Worm (Caenorhabditis elegans) whole organism, L4 larva: ENCODE data around the gene nhr-141.

Experiments used
- R02D3.7 ChIP-seq: fragments of 150-350 bp; sonication (generic microtip); optimal IDR thresholded peaks from 3 replicates; lab custom pipeline; 2014; ENCODE audit warnings: missing biosample characterization, missing genetic modification characterization
- Y48G9A.11 ChIP-seq: fragments of 200-800 bp; sonication (Bioruptor generic); IDR thresholded peaks from 2 replicates; pipeline ENCODE4 v1.3.6; 2022; ENCODE audit warnings: missing genetic modification reagents, missing genetic modification characterization, missing compliant biosample characterization
- Y5F2A.4 ChIP-seq: fragments of 200-800 bp; sonication (Bioruptor generic); optimal IDR thresholded peaks from 2 replicates; lab custom pipeline; 2018; ENCODE audit warnings: mild to moderate bottlenecking, missing genetic modification characterization, missing compliant biosample characterization
- ZK546.5 ChIP-seq, 2 experiments: sonication (generic microtip); optimal IDR thresholded peaks; 2 replicates each; lab custom pipeline; 2017; ENCODE audit warnings: missing biosample characterization in 2 of 2, missing genetic modification characterization in 2 of 2
- ama-1 ChIP-seq: fragments of 150-350 bp; optimal IDR thresholded peaks from 2 replicates; lab custom pipeline; 2014; ENCODE audit warnings: inconsistent platforms, mixed read lengths
- arid-1 ChIP-seq: fragments of 200-800 bp; sonication (Bioruptor generic); conservative IDR thresholded peaks from 2 replicates; pipeline ENCODE4 v1.3.6; 2022; ENCODE audit warnings: missing genetic modification reagents, missing genetic modification characterization, missing compliant biosample characterization
- ceh-20 ChIP-seq: fragments of 200-800 bp; sonication (Bioruptor generic); IDR thresholded peaks from 2 replicates; pipeline ENCODE4 v1.3.6; 2022; ENCODE audit warnings: missing genetic modification reagents, missing genetic modification characterization, missing compliant biosample characterization
- ceh-28 ChIP-seq: fragments of 150-350 bp; optimal IDR thresholded peaks from 2 replicates; lab custom pipeline; 2014; ENCODE audit warnings: missing biosample characterization, missing genetic modification reagents, missing genetic modification characterization
- ceh-32 ChIP-seq: sonication (generic microtip); optimal IDR thresholded peaks from 2 replicates; lab custom pipeline; 2016; ENCODE audit warnings: mild to moderate bottlenecking, missing genetic modification characterization, missing compliant biosample characterization; ENCODE audit not compliant: poor library complexity
- ces-1 ChIP-seq: fragments of 150-350 bp; sonication (generic microtip); optimal IDR thresholded peaks from 4 replicates; lab custom pipeline; 2014; ENCODE audit warnings: missing biosample characterization, missing genetic modification reagents, missing genetic modification characterization
- ctbp-1 ChIP-seq: fragments of 200-800 bp; sonication (Bioruptor generic); IDR thresholded peaks from 2 replicates; pipeline ENCODE4 v1.3.6; 2022; ENCODE audit warnings: missing genetic modification reagents, missing genetic modification characterization, missing compliant biosample characterization
- daf-19 ChIP-seq: fragments of 200-800 bp; sonication (Bioruptor generic); conservative IDR thresholded peaks from 2 replicates; pipeline ENCODE4 v1.3.6; 2022; ENCODE audit warnings: missing genetic modification characterization, missing compliant biosample characterization
- dmd-6 ChIP-seq: fragments of 200-800 bp; sonication (Bioruptor generic); IDR thresholded peaks from 2 replicates; pipeline ENCODE4 v1.3.6; 2022; ENCODE audit warnings: missing genetic modification reagents, missing genetic modification characterization, missing compliant biosample characterization
- dmd-9 ChIP-seq: fragments of 200-800 bp; sonication (Bioruptor generic); IDR thresholded peaks from 2 replicates; pipeline ENCODE4 v1.3.6; 2022; ENCODE audit warnings: missing genetic modification reagents, missing genetic modification characterization, missing compliant biosample characterization
- dpl-1 ChIP-seq: fragments of 150-350 bp; optimal IDR thresholded peaks from 2 replicates; lab custom pipeline; 2014; ENCODE audit warnings: missing biosample characterization, missing genetic modification reagents, missing genetic modification characterization
- duxl-1 ChIP-seq: sonication (generic microtip); optimal IDR thresholded peaks from 2 replicates; lab custom pipeline; 2016; ENCODE audit warnings: mild to moderate bottlenecking, missing genetic modification characterization, moderate library complexity, missing compliant biosample characterization; ENCODE audit not compliant: poor library complexity
- egl-27 ChIP-seq: sonication (generic microtip); optimal IDR thresholded peaks from 3 replicates; lab custom pipeline; 2017; ENCODE audit warnings: missing biosample characterization, missing genetic modification reagents, missing genetic modification characterization
- fkh-10 ChIP-seq: fragments of 150-350 bp; optimal IDR thresholded peaks from 2 replicates; lab custom pipeline; 2014; ENCODE audit warnings: missing biosample characterization, missing genetic modification reagents, missing genetic modification characterization
- fos-1 ChIP-seq: fragments of 150-350 bp; optimal IDR thresholded peaks from 2 replicates; lab custom pipeline; 2014; ENCODE audit warnings: missing biosample characterization, missing genetic modification characterization
- gei-8 ChIP-seq: fragments of 200-800 bp; sonication (Bioruptor generic); optimal IDR thresholded peaks from 2 replicates; lab custom pipeline; 2018; ENCODE audit warnings: mild to moderate bottlenecking, missing genetic modification characterization, missing compliant biosample characterization
- hif-1 ChIP-seq, 2 experiments: sonication (generic microtip); optimal IDR thresholded peaks; 2 replicates each; lab custom pipeline; 2016 to 2017; ENCODE audit warnings: missing compliant biosample characterization in 2 of 2, missing genetic modification characterization in 2 of 2, missing genetic modification reagents in 2 of 2, missing genotype in 2 of 2, mild to moderate bottlenecking in 1 of 2
- hlh-11 ChIP-seq: fragments of 200-800 bp; sonication (Bioruptor generic); optimal IDR thresholded peaks from 2 replicates; lab custom pipeline; 2018; ENCODE audit warnings: mild to moderate bottlenecking, missing genetic modification characterization, missing compliant biosample characterization
- hlh-30 ChIP-seq: sonication (generic microtip); optimal IDR thresholded peaks from 2 replicates; lab custom pipeline; 2017; ENCODE audit warnings: antibody characterized with exemption, mild to moderate bottlenecking, missing genetic modification characterization, missing compliant biosample characterization; ENCODE audit not compliant: insufficient read depth
- hmg-1.1 ChIP-seq: fragments of 200-800 bp; sonication (Bioruptor generic); IDR thresholded peaks from 2 replicates; pipeline ENCODE4 v1.3.6; 2022; ENCODE audit warnings: missing genetic modification reagents, missing genetic modification characterization, missing compliant biosample characterization
- lin-13 ChIP-seq: fragments of 150-350 bp; optimal IDR thresholded peaks from 2 replicates; lab custom pipeline; 2014; ENCODE audit warnings: missing biosample characterization, missing genetic modification reagents, missing genetic modification characterization
- lin-29 ChIP-seq: fragments of 200-800 bp; sonication (Bioruptor generic); IDR thresholded peaks from 2 replicates; pipeline ENCODE4 v1.3.6; 2022; ENCODE audit warnings: missing genetic modification reagents, missing genetic modification characterization, missing compliant biosample characterization
- lin-39 ChIP-seq: fragments of 150-350 bp; optimal IDR thresholded peaks from 2 replicates; lab custom pipeline; 2014; ENCODE audit warnings: missing biosample characterization, missing genetic modification reagents, missing genetic modification characterization
- lsy-2 ChIP-seq, 2 experiments: fragments of 150-350 bp in 1 of 2; sonication (generic microtip) in 1 of 2; optimal IDR thresholded peaks; 2 replicates each; lab custom pipeline; 2014 to 2017; ENCODE audit warnings: missing biosample characterization in 2 of 2, missing genetic modification characterization in 2 of 2
- madf-9 ChIP-seq: fragments of 200-800 bp; sonication (Bioruptor generic); conservative IDR thresholded peaks from 2 replicates; pipeline ENCODE4 v1.3.6; 2022; ENCODE audit warnings: missing genetic modification reagents, missing genetic modification characterization, missing compliant biosample characterization
- mdl-1 ChIP-seq, 2 experiments: fragments of 150-350 bp in 1 of 2; sonication (generic microtip) in 1 of 2; optimal IDR thresholded peaks; 2 replicates each; lab custom pipeline; 2014 to 2017; ENCODE audit warnings: missing biosample characterization in 2 of 2, missing genetic modification characterization in 2 of 2
- mxl-3 ChIP-seq: fragments of 200-800 bp; sonication (Bioruptor generic); optimal IDR thresholded peaks from 2 replicates; lab custom pipeline; 2018; ENCODE audit warnings: mild to moderate bottlenecking, missing genetic modification characterization, missing compliant biosample characterization
- nhr-11 ChIP-seq: fragments of 150-350 bp; optimal IDR thresholded peaks from 2 replicates; lab custom pipeline; 2014; ENCODE audit warnings: missing biosample characterization, missing genetic modification characterization
- nhr-237 ChIP-seq: sonication (generic microtip); optimal IDR thresholded peaks from 2 replicates; lab custom pipeline; 2017; ENCODE audit warnings: missing biosample characterization, missing genetic modification characterization
- nhr-25 ChIP-seq: sonication (generic microtip); optimal IDR thresholded peaks from 2 replicates; lab custom pipeline; 2017; ENCODE audit warnings: missing genetic modification characterization, mild to moderate bottlenecking, missing compliant biosample characterization, antibody characterized with exemption, moderate library complexity, borderline replicate concordance; ENCODE audit not compliant: insufficient read depth
- nhr-28 ChIP-seq: fragments of 150-350 bp; optimal IDR thresholded peaks from 2 replicates; lab custom pipeline; 2014; ENCODE audit warnings: missing biosample characterization, missing genetic modification characterization
- nhr-41 ChIP-seq: fragments of 200-800 bp; sonication (Bioruptor generic); IDR thresholded peaks from 2 replicates; pipeline ENCODE4 v1.3.6; 2022; ENCODE audit warnings: missing genetic modification reagents, missing genetic modification characterization, missing compliant biosample characterization
- nhr-42 ChIP-seq: fragments of 200-800 bp; sonication (Bioruptor generic); IDR thresholded peaks from 2 replicates; pipeline ENCODE4 v1.3.6; 2022; ENCODE audit warnings: missing genetic modification characterization, missing compliant biosample characterization
- nhr-48 ChIP-seq: sonication (generic microtip); optimal IDR thresholded peaks from 2 replicates; lab custom pipeline; 2016; ENCODE audit warnings: mild to moderate bottlenecking, missing genetic modification characterization, missing compliant biosample characterization
- nhr-77 ChIP-seq: fragments of 150-350 bp; optimal IDR thresholded peaks from 2 replicates; lab custom pipeline; 2014; ENCODE audit warnings: missing biosample characterization, missing genetic modification characterization
- pha-4 ChIP-seq, 2 experiments: fragments of 150-350 bp in 1 of 2; fragments of 200-800 bp in 1 of 2; sonication (Bioruptor generic) in 1 of 2; IDR thresholded peaks in 1 of 2; optimal IDR thresholded peaks in 1 of 2; 2 replicates each; pipeline versions ENCODE4 v1.3.6 to Lab custom; 2014 to 2022; ENCODE audit warnings: missing genetic modification characterization in 2 of 2, missing genetic modification reagents in 2 of 2, missing biosample characterization in 1 of 2, missing compliant biosample characterization in 1 of 2
- snpc-4 ChIP-seq: fragments of 150-350 bp; optimal IDR thresholded peaks from 2 replicates; lab custom pipeline; 2014; ENCODE audit warnings: missing biosample characterization, missing genetic modification characterization
- spr-3 ChIP-seq: fragments of 200-800 bp; sonication (Bioruptor generic); optimal IDR thresholded peaks from 2 replicates; lab custom pipeline; 2018; ENCODE audit warnings: mild to moderate bottlenecking, missing genetic modification characterization, missing compliant biosample characterization
- tag-97 ChIP-seq: fragments of 200-800 bp; sonication (Bioruptor generic); IDR thresholded peaks from 2 replicates; pipeline ENCODE4 v1.3.6; 2022; ENCODE audit warnings: missing genetic modification characterization, missing compliant biosample characterization
- tra-1 ChIP-seq: fragments of 200-800 bp; sonication (Bioruptor generic); IDR thresholded peaks from 2 replicates; pipeline ENCODE4 v1.3.6; 2022; ENCODE audit warnings: missing genetic modification reagents, missing genetic modification characterization, missing compliant biosample characterization
- unc-62 ChIP-seq, 3 experiments: fragments of 150-350 bp in 1 of 3; sonication (generic microtip); optimal IDR thresholded peaks in 2 of 3; peaks in 1 of 3; 1 replicate in 1 of 3; 2 replicates in 2 of 3; lab custom pipeline; 2014 to 2017; ENCODE audit warnings: missing biosample characterization in 3 of 3, missing genetic modification characterization in 3 of 3, missing genetic modification reagents in 3 of 3, missing genotype in 1 of 3
- vab-7 ChIP-seq: fragments of 200-800 bp; sonication (Bioruptor generic); IDR thresholded peaks from 2 replicates; pipeline ENCODE4 v1.3.6; 2022; ENCODE audit warnings: missing genetic modification reagents, missing genetic modification characterization, missing compliant biosample characterization
- zag-1 ChIP-seq: fragments of 150-350 bp; optimal IDR thresholded peaks from 2 replicates; lab custom pipeline; 2014; ENCODE audit warnings: missing biosample characterization, missing genetic modification characterization
- zfp-2 ChIP-seq: sonication (generic microtip); optimal IDR thresholded peaks from 2 replicates; lab custom pipeline; 2016; ENCODE audit warnings: mild to moderate bottlenecking, missing genetic modification characterization, missing compliant biosample characterization
- zip-11 ChIP-seq: fragments of 200-800 bp; sonication (Bioruptor generic); IDR thresholded peaks from 2 replicates; pipeline ENCODE4 v1.3.6; 2022; ENCODE audit warnings: missing genetic modification characterization, missing compliant biosample characterization

Gene nhr-141

DNA sequence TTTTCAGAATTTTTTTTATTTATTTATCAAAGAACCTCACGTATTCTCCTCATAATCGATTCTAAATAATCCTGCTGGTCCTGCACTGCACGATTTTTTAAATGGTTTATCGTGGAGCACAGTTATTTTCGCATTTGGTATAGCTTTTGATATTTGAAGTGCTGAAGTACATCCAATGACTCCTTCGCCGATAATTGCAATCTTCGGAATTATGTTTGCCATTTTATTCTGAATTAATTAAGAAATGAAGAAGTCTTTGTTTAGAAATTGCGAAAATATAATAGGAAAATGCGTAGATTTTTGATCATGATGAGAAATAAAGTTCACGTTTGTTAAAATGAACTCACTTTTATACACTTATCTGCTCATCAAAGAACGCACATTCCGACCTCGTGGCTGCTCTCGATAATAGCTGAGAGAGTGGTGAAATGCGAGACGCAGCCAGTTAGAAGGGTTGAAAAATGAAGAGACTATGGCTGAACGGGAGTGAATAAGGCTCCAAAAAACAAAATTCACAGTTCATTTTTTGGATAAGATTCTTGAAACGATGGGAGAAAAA, 9.6 kb upstream of the nhr-141 start (continued):
- TF ChIP-seq unc-62 (GFP tag; optimal IDR thresholded peaks at IDR 0.05 in 1 of 2; lab: Kevin White, UChicago) (peak in 1 of 2 experiments; percentile 78), unc-62 (tag; optimal IDR thresholded peaks at IDR 0.05; lab: Kevin White, UChicago) (no peak), nhr-25 (tag; lab: Kevin White, UChicago) (no peak), lin-29 (no peak), lin-13 (GFP tag; lab: Kevin White, UChicago) (no peak), arid-1 (no peak), zfp-2 (tag; lab: Kevin White, UChicago) (no peak), zip-11 (GFP tag; lab: Robert Waterston, UW) (no peak), lin-39 (no peak), dmd-6 (GFP tag; lab: Robert Waterston, UW) (peak; percentile 78), nhr-48 (tag; lab: Kevin White, UChicago) (peak; percentile 56), dpl-1 (GFP tag; lab: Kevin White, UChicago) (peak; percentile 24), tag-97 (no peak), fkh-10 (GFP tag; lab: Kevin White, UChicago) (no peak), gei-8 (GFP tag; lab: Kevin White, UChicago) (no peak), tra-1 (no peak; the same call in 1 of the 2 replicates), hlh-11 (tag; lab: Kevin White, UChicago) (peak; percentile 79), ctbp-1 (GFP tag; lab: Robert Waterston, UW) (no peak), vab-7 (GFP tag; lab: Robert Waterston, UW) (no peak), R02D3.7 (no peak), fos-1 (no peak), ama-1 (lab: Kevin White, UChicago) (peak; percentile 78), spr-3 (GFP tag; lab: Kevin White, UChicago) (no peak), daf-19 (no peak), dmd-9 (no peak), ceh-28 (tag; lab: Kevin White, UChicago) (no peak), mxl-3 (GFP tag; lab: Kevin White, UChicago) (peak; percentile 63), ZK546.5 (tag; optimal IDR thresholded peaks at IDR 0.05; lab: Kevin White, UChicago) (no peak), mdl-1 (tag; optimal IDR thresholded peaks at IDR 0.05; lab: Kevin White, UChicago) (peak in 1 of 2 experiments; percentile 89), egl-27 (tag; lab: Kevin White, UChicago) (no peak), nhr-11 (tag; lab: Kevin White, UChicago) (peak; percentile 32), Y48G9A.11 (no peak), nhr-42 (GFP tag; lab: Robert Waterston, UW) (no peak), madf-9 (GFP tag; lab: Robert Waterston, UW) (no peak), duxl-1 (tag; lab: Kevin White, UChicago) (peak; percentile 23), hlh-30 (tag; lab: Kevin White, UChicago) (peak; percentile 87), ces-1 (no peak), nhr-41 (GFP tag; lab: Robert Waterston, UW) (no peak), Y5F2A.4 (GFP tag; lab: Kevin White, UChicago) (no peak), hmg-1.1 (GFP tag; lab: Robert Waterston, UW) (no peak; the same call in 1 of the 2 replicates), nhr-237 (tag; lab: Kevin White, UChicago) (no peak), ceh-20 (GFP tag; lab: Robert Waterston, UW) (peak; percentile 50; the same call in 1 of the 2 replicates), pha-4 (GFP tag; IDR thresholded peaks at IDR 0.05; lab: Robert Waterston, UW) (no peak), pha-4 (tag; optimal IDR thresholded peaks at IDR 0.05; lab: Kevin White, UChicago) (peak; percentile 2), hif-1 (tag; optimal IDR thresholded peaks at IDR 0.05; lab: Kevin White, UChicago) (peak in 1 of 2 experiments; percentile 10), ceh-32 (tag; lab: Kevin White, UChicago) (no peak), nhr-77 (tag; lab: Kevin White, UChicago) (peak; percentile 52), nhr-28 (tag; lab: Kevin White, UChicago) (peak; percentile 44), zag-1 (tag; lab: Kevin White, UChicago) (no peak), lsy-2 (tag; optimal IDR thresholded peaks at IDR 0.05; lab: Kevin White, UChicago) (peak in 1 of 2 experiments; percentile 68), snpc-4 (tag; lab: Kevin White, UChicago) (no peak)
